Worm (Caenorhabditis elegans) whole organism, L2 larva: Measurements from ENCODE around the gene srw-13.
"Not testable (repeated sequence)": the region's sequence is repeated elsewhere in the genome, so short reads cannot be mapped to it uniquely, and the experiment has no call there.

ENCODE experiments used
- F13H6.1 ChIP-seq: sonication (generic microtip); optimal IDR thresholded peaks from 2 replicates; lab custom pipeline; 2016; ENCODE audit warnings: missing genetic modification characterization, missing compliant biosample characterization
- R02D3.7 ChIP-seq: fragments of 150-350 bp; optimal IDR thresholded peaks from 2 replicates; lab custom pipeline; 2014; ENCODE audit warnings: missing biosample characterization, missing genetic modification characterization
- Y55F3AM.14 ChIP-seq: fragments of 200-800 bp; sonication (Bioruptor generic); optimal IDR thresholded peaks from 2 replicates; lab custom pipeline; 2018; ENCODE audit warnings: mild to moderate bottlenecking, missing genetic modification characterization, missing compliant biosample characterization
- alr-1 ChIP-seq: fragments of 150-350 bp; optimal IDR thresholded peaks from 2 replicates; lab custom pipeline; 2014; ENCODE audit warnings: missing biosample characterization, missing genetic modification characterization
- aly-2 ChIP-seq: fragments of 150-350 bp; optimal IDR thresholded peaks from 2 replicates; lab custom pipeline; 2014; ENCODE audit warnings: missing biosample characterization, missing genetic modification characterization
- ama-1 ChIP-seq: fragments of 150-350 bp; optimal IDR thresholded peaks from 2 replicates; lab custom pipeline; 2018; ENCODE audit warnings: inconsistent platforms
- blmp-1 ChIP-seq: sonication (generic microtip); optimal IDR thresholded peaks from 2 replicates; lab custom pipeline; 2017; ENCODE audit warnings: missing genetic modification characterization, mild to moderate bottlenecking, missing compliant biosample characterization, antibody characterized with exemption, moderate library complexity; ENCODE audit not compliant: insufficient read depth
- ceh-16 ChIP-seq: fragments of 150-350 bp; optimal IDR thresholded peaks from 2 replicates; lab custom pipeline; 2014; ENCODE audit warnings: missing biosample characterization, missing genetic modification characterization
- ceh-82 ChIP-seq: fragments of 150-350 bp; optimal IDR thresholded peaks from 2 replicates; lab custom pipeline; 2014; ENCODE audit warnings: missing biosample characterization, missing genetic modification characterization
- crh-2 ChIP-seq: sonication (generic microtip); optimal IDR thresholded peaks from 2 replicates; lab custom pipeline; 2017; ENCODE audit warnings: missing biosample characterization, missing genetic modification characterization
- dmd-4 ChIP-seq: sonication (generic microtip); optimal IDR thresholded peaks from 2 replicates; lab custom pipeline; 2017; ENCODE audit warnings: missing biosample characterization, missing genetic modification characterization
- elt-1 ChIP-seq: fragments of 150-350 bp; optimal IDR thresholded peaks from 2 replicates; lab custom pipeline; 2014; ENCODE audit warnings: missing biosample characterization, missing genetic modification characterization
- gmeb-1 ChIP-seq: fragments of 150-350 bp; optimal IDR thresholded peaks from 2 replicates; lab custom pipeline; 2014; ENCODE audit warnings: missing biosample characterization, missing genetic modification characterization
- lin-11 ChIP-seq: fragments of 150-350 bp; sonication (generic microtip); optimal IDR thresholded peaks from 2 replicates; lab custom pipeline; 2014; ENCODE audit warnings: missing biosample characterization, missing genetic modification characterization, inconsistent platforms, mixed read lengths
- lin-13 ChIP-seq: fragments of 150-350 bp; optimal IDR thresholded peaks from 2 replicates; lab custom pipeline; 2014; ENCODE audit warnings: missing biosample characterization, missing genetic modification reagents, missing genetic modification characterization
- lin-39 ChIP-seq: fragments of 150-350 bp; optimal IDR thresholded peaks from 2 replicates; lab custom pipeline; 2014; ENCODE audit warnings: missing biosample characterization, missing genetic modification reagents, missing genetic modification characterization
- mab-5 ChIP-seq: fragments of 150-350 bp; optimal IDR thresholded peaks from 2 replicates; lab custom pipeline; 2014; ENCODE audit warnings: missing biosample characterization, missing genetic modification characterization
- mbf-1 ChIP-seq: sonication (generic microtip); optimal IDR thresholded peaks from 2 replicates; lab custom pipeline; 2017; ENCODE audit warnings: missing biosample characterization, missing genetic modification characterization
- mdl-1 ChIP-seq, 2 experiments: fragments of 150-350 bp in 1 of 2; sonication (generic microtip) in 1 of 2; optimal IDR thresholded peaks; 2 replicates each; lab custom pipeline; 2017; ENCODE audit warnings: missing biosample characterization in 2 of 2, missing genetic modification characterization in 2 of 2
- nhr-11 ChIP-seq: fragments of 150-350 bp; optimal IDR thresholded peaks from 2 replicates; lab custom pipeline; 2014; ENCODE audit warnings: missing biosample characterization, missing genetic modification characterization
- nhr-12 ChIP-seq: fragments of 150-350 bp; optimal IDR thresholded peaks from 2 replicates; lab custom pipeline; 2014; ENCODE audit warnings: missing biosample characterization, missing genetic modification characterization
- nhr-25 ChIP-seq: fragments of 150-350 bp; sonication (generic microtip); optimal IDR thresholded peaks from 3 replicates; lab custom pipeline; 2014; ENCODE audit warnings: missing biosample characterization, missing genetic modification characterization
- nhr-77 ChIP-seq: fragments of 150-350 bp; optimal IDR thresholded peaks from 2 replicates; lab custom pipeline; 2014; ENCODE audit warnings: missing biosample characterization, missing genetic modification characterization
- peb-1 ChIP-seq: fragments of 150-350 bp; optimal IDR thresholded peaks from 2 replicates; lab custom pipeline; 2014; ENCODE audit warnings: missing biosample characterization, missing genetic modification characterization
- sem-4 ChIP-seq: fragments of 150-350 bp; optimal IDR thresholded peaks from 2 replicates; lab custom pipeline; 2014; ENCODE audit warnings: missing biosample characterization, missing genetic modification reagents, missing genetic modification characterization
- skn-1 ChIP-seq: sonication (generic microtip); optimal IDR thresholded peaks from 2 replicates; lab custom pipeline; 2017; ENCODE audit warnings: missing biosample characterization, missing genetic modification characterization
- sma-3 ChIP-seq: sonication (generic microtip); optimal IDR thresholded peaks from 2 replicates; lab custom pipeline; 2016; ENCODE audit warnings: missing genetic modification reagents, missing genetic modification characterization, missing compliant biosample characterization
- unc-39 ChIP-seq: fragments of 150-350 bp; optimal IDR thresholded peaks from 2 replicates; lab custom pipeline; 2014; ENCODE audit warnings: missing biosample characterization, missing genetic modification characterization
- unc-55 ChIP-seq: fragments of 150-350 bp; sonication (generic microtip); optimal IDR thresholded peaks from 3 replicates; lab custom pipeline; 2014; ENCODE audit warnings: missing biosample characterization, missing genetic modification reagents, missing genetic modification characterization
- unc-62 ChIP-seq: fragments of 150-350 bp; optimal IDR thresholded peaks from 2 replicates; lab custom pipeline; 2014; ENCODE audit warnings: missing biosample characterization, missing genetic modification reagents, missing genetic modification characterization
- zag-1 ChIP-seq: fragments of 150-350 bp; optimal IDR thresholded peaks from 2 replicates; lab custom pipeline; 2014; ENCODE audit warnings: missing biosample characterization, missing genetic modification characterization
- ztf-11 ChIP-seq: sonication (generic microtip); optimal IDR thresholded peaks from 2 replicates; lab custom pipeline; 2017; ENCODE audit warnings: missing biosample characterization, missing genetic modification characterization
- ztf-4 ChIP-seq: fragments of 150-350 bp; optimal IDR thresholded peaks from 2 replicates; lab custom pipeline; 2014; ENCODE audit warnings: missing biosample characterization, missing genetic modification characterization

srw-13 gene

ce11 chrV:15259049-15259448 is 26.7 kb downstream of the srw-13 start, which contains the start of gene srsx-37:
TSS of gene srsx-37 (minus strand) at chrV:15259149.
- TF ChIP-seq F13H6.1 (tag; lab: Kevin White, UChicago) (no peak), R02D3.7 (tag; lab: Kevin White, UChicago) (no peak), sma-3 (GFP tag; lab: Kevin White, UChicago) (no peak), unc-39 (no peak), elt-1 (tag; lab: Kevin White, UChicago) (no peak), lin-11 (tag; lab: Kevin White, UChicago) (no peak), zag-1 (tag; lab: Kevin White, UChicago) (no peak), Y55F3AM.14 (GFP tag; lab: Kevin White, UChicago) (no peak), alr-1 (no peak), peb-1 (tag; lab: Kevin White, UChicago) (no peak), ztf-4 (tag; lab: Kevin White, UChicago) (no peak)

- TF ChIP-seq unc-55: no peak
- no peak for TF ChIP-seq nhr-12 (tag; lab: Kevin White, UChicago)
- TF ChIP-seq crh-2: no peak
- TF ChIP-seq zag-1 (tag; lab: Kevin White, UChicago): no peak
- TF ChIP-seq sma-3 (GFP tag; lab: Kevin White, UChicago): no peak
- no peak for TF ChIP-seq ztf-4 (tag; lab: Kevin White, UChicago)
- TF ChIP-seq mdl-1 (tag; optimal IDR thresholded peaks at IDR 0.05; lab: Kevin White, UChicago): no peak
- no peak for TF ChIP-seq unc-62 (GFP tag; lab: Kevin White, UChicago)
- TF ChIP-seq aly-2: no peak
- TF ChIP-seq, all 48 proteins: peak for 0
These were observed 27.6 kb downstream of the srw-13 start, which contains the start of gene M01B2.8 for ce11 chrV:15259904-15260303. TSS of gene M01B2.8 (plus strand) at chrV:15260204.

DNA sequence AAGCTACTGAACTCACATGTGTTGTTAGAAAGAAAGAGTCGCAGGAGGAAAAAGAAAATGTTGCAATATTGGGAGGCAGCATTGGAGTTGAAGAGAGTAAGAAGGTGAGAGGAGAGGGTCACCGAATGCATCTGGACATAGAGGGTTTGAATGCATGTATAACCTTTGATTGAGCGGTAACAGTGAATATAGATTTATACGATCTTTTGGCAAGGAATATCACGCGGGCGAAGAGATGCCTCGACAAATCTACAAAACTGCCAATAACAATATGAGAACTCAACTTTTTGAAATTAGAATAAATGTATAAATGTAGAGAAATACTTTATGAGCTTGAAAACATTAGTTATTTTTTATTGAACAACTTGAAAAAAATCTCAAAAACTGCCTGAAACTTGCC is 30.0 kb downstream of the srw-13 start, which contains the start of gene M01B2.10:
Gene M01B2.10 (minus strand): TSS at position 101 of the 400 bp plus-strand sequence.
- not testable (repeated sequence) for TF ChIP-seq R02D3.7 (tag; lab: Kevin White, UChicago); sma-3 (GFP tag; lab: Kevin White, UChicago); peb-1 (tag; lab: Kevin White, UChicago)

ce11 chrV:15264131-15264530 is 31.8 kb downstream of the srw-13 start, which contains the start of gene M01B2.12:
TSS of gene M01B2.12 (minus strand) at chrV:15264231.
- no peak for TF ChIP-seq crh-2
- no peak for TF ChIP-seq aly-2
- TF ChIP-seq ztf-11 (tag; lab: Kevin White, UChicago): no peak
- no peak for TF ChIP-seq mab-5
- TF ChIP-seq peb-1 (tag; lab: Kevin White, UChicago): no peak
- TF ChIP-seq unc-39: no peak
- TF ChIP-seq unc-62 (GFP tag; lab: Kevin White, UChicago): no peak
- TF ChIP-seq ceh-82 (tag; lab: Kevin White, UChicago): no peak
- TF ChIP-seq elt-1 (tag; lab: Kevin White, UChicago): no peak
- TF ChIP-seq lin-13 (GFP tag; lab: Kevin White, UChicago): no peak
- TF ChIP-seq alr-1: no peak
- no peak for TF ChIP-seq blmp-1 (tag; lab: Kevin White, UChicago)
- no peak for TF ChIP-seq F13H6.1 (tag; lab: Kevin White, UChicago)
- TF ChIP-seq gmeb-1 (tag; lab: Kevin White, UChicago): no peak
- TF ChIP-seq Y55F3AM.14 (GFP tag; lab: Kevin White, UChicago): no peak
- no peak for TF ChIP-seq R02D3.7 (tag; lab: Kevin White, UChicago)
- no peak for TF ChIP-seq skn-1 (tag; lab: Kevin White, UChicago)
- TF ChIP-seq mbf-1 (tag; lab: Kevin White, UChicago): no peak
- TF ChIP-seq lin-39 (tag; lab: Kevin White, UChicago): no peak
- no peak for TF ChIP-seq ceh-16 (tag; lab: Kevin White, UChicago)

ce11 chrV:15265814-15266213 is 33.5 kb downstream of the srw-13 start, which contains the start of gene M01B2.13:
TSS of gene M01B2.13 (minus strand) at chrV:15265914.
- no peak for TF ChIP-seq F13H6.1 (tag; lab: Kevin White, UChicago)

DNA sequence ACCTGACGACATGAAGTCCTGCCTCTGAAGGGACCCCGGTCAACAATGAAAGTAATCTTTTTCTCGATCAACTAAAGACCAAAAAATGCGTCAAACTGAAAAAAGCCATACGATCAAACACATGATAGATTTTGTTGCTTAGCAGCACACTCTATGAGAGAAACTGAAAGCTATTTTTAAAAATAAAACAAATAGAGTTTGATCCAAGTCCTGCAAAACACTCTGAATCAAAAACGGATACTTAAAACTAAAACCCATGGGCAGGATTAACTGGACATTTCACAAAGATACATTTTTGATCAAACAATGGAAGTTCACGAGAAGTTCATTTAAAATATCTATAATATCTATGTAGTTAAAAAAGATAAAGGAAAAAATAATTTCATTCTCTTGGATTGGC is 35.1 kb downstream of the srw-13 start, which contains the start of gene T10H4.13:
Gene T10H4.13 (minus strand): TSS at position 101 of the 400 bp plus-strand sequence.
- TF ChIP-seq gmeb-1 (tag; lab: Kevin White, UChicago) (no peak), lin-11 (tag; lab: Kevin White, UChicago) (no peak), aly-2 (no peak), nhr-77 (tag; lab: Kevin White, UChicago) (no peak), crh-2 (no peak), elt-1 (tag; lab: Kevin White, UChicago) (no peak), nhr-11 (tag; lab: Kevin White, UChicago) (no peak), dmd-4 (tag; lab: Kevin White, UChicago) (no peak), ama-1 (lab: Kevin White, UChicago) (no peak), mab-5 (no peak), nhr-25 (tag; lab: Kevin White, UChicago) (no peak), sem-4 (tag; lab: Kevin White, UChicago) (no peak), nhr-12 (tag; lab: Kevin White, UChicago) (no peak), Y55F3AM.14 (GFP tag; lab: Kevin White, UChicago) (no peak)
